Worm (Caenorhabditis elegans): ENCODE measurements around the gene nspe-8.

DNA sequence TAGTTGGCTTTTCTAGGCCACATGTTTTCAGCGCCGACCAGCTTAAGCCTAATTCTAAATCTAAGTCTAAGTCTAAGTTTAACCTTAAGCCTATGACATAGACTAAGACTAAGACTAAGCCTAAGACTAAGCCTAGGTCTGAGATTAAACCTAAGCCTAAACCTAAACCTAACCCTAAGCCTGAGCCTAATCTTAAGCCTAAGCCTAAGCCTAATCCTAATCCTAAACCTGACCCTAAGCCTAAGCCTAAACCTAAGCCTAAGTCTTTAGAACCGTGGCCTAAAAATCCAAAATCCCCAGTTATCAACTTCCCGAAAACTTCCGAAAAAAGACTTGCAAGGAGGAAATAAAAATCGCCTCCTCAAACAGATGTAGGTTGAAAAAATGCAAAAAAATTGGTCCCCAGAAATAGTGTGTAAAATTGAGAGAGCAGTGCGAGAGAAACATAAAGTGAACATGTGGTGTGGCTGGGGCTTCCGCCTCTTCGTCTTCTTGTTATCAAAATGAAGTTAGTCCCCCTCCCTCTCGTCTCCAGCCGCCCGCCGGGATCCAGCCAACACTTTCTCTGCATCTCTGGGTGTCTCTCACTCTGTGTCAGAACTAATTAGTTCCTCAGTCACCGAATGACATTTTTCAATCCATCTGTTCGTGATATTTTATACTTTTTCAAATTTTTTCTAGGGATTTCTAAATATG is 38.1 kb upstream of the nspe-8 start:
- TF ChIP-seq ref-1 (GFP tag; conservative IDR thresholded peaks at IDR 0.05) (no peak), ztf-23 (GFP tag; IDR thresholded peaks at IDR 0.05) (no peak)

Measured in whole organism, midembryonic.